Worm (Caenorhabditis elegans) whole organism, L1 larva: ENCODE measurements around the gene fbxb-99.

ENCODE experiments used
- ceh-82 ChIP-seq, 3 experiments: fragments of 150-350 bp in 1 of 3; sonication (generic microtip) in 2 of 3; optimal IDR thresholded peaks; 2 replicates each; lab custom pipeline; 2014 to 2017; ENCODE audit warnings: missing biosample characterization in 3 of 3, missing genetic modification characterization in 3 of 3
- egl-27 ChIP-seq, 2 experiments: fragments of 150-350 bp in 1 of 2; sonication (generic microtip); optimal IDR thresholded peaks; 3 replicates each; lab custom pipeline; 2017 to 2018; ENCODE audit warnings: missing biosample characterization in 2 of 2, missing genetic modification characterization in 2 of 2, missing genetic modification reagents in 2 of 2
- elt-2 ChIP-seq: sonication (generic microtip); optimal IDR thresholded peaks from 2 replicates; lab custom pipeline; 2016; ENCODE audit warnings: missing genetic modification characterization, mild to moderate bottlenecking, inconsistent platforms, missing compliant biosample characterization, missing genetic modification reagents
- elt-3 ChIP-seq, 6 experiments: fragments of 150-350 bp in 1 of 6; sonication (generic microtip); optimal IDR thresholded peaks; 2 replicates each; lab custom pipeline; 2017 to 2018; ENCODE audit warnings: missing biosample characterization in 6 of 6, missing genetic modification characterization in 6 of 6, inconsistent platforms in 1 of 6
- fos-1 ChIP-seq: fragments of 150-350 bp; optimal IDR thresholded peaks from 2 replicates; lab custom pipeline; 2014; ENCODE audit warnings: missing biosample characterization, missing genetic modification characterization
- nhr-77 ChIP-seq: fragments of 150-350 bp; optimal IDR thresholded peaks from 2 replicates; lab custom pipeline; 2014; ENCODE audit warnings: missing biosample characterization, missing genetic modification characterization
- nhr-90 ChIP-seq: sonication (generic microtip); optimal IDR thresholded peaks from 2 replicates; lab custom pipeline; 2016; ENCODE audit warnings: mild to moderate bottlenecking, missing genetic modification characterization, missing compliant biosample characterization; ENCODE audit not compliant: poor library complexity
- sptf-1 ChIP-seq: fragments of 150-350 bp; optimal IDR thresholded peaks from 2 replicates; lab custom pipeline; 2014; ENCODE audit warnings: missing biosample characterization, missing genetic modification characterization
- unc-62 ChIP-seq: fragments of 150-350 bp; optimal IDR thresholded peaks from 2 replicates; lab custom pipeline; 2014; ENCODE audit warnings: missing biosample characterization, missing genetic modification reagents, missing genetic modification characterization

ce11 chrII:3787151-3787550 lies 6.1 kb downstream of the fbxb-99 start, which contains the start of gene T24E12.13:
- no peak for TF ChIP-seq ceh-82 (tag; optimal IDR thresholded peaks at IDR 0.05; lab: Kevin White, UChicago)
- TF ChIP-seq nhr-90 (tag; lab: Kevin White, UChicago), result no peak
- TF ChIP-seq sptf-1, result no peak
- no peak for TF ChIP-seq nhr-77 (tag; lab: Kevin White, UChicago)
- TF ChIP-seq fos-1, result no peak
- TF ChIP-seq egl-27 (tag; optimal IDR thresholded peaks at IDR 0.05; lab: Kevin White, UChicago), result no peak
- no peak for TF ChIP-seq elt-2
- TF ChIP-seq unc-62, result no peak
- TF ChIP-seq elt-3 (tag; optimal IDR thresholded peaks at IDR 0.05; lab: Kevin White, UChicago), result no peak
